Worm (Caenorhabditis elegans): Measurements from ENCODE around the gene col-119.

DNA sequence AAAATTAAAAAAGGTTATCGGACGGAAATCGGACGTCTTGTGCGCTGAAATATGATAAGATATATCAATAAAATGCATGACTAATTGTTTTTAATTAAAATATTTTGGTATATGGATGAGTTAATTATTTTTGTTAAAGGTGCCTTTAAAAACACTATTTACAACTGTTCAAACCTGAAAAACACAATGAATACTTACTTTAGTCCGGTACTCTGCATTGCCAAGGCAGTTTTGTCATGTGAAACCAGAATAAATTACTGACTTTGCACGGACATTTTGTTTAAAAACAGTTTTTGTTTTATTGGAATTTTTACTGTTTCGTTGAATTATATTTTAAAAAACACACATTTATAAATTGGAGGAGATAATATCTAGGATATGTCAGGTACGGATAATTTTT lies 11.6 kb downstream of the col-119 start, which contains the start of gene suex-2:
- TF ChIP-seq him-1 (tag; optimal IDR thresholded peaks at IDR 0.05) (no peak), W03F9.2 (tag; optimal IDR thresholded peaks at IDR 0.05) (no peak), dao-5 (tag; optimal IDR thresholded peaks at IDR 0.05) (no peak)

Measured in whole organism, L4/young adult.